Worm (Caenorhabditis elegans): ENCODE measurements around the gene F41B4.3.
"Not testable (repeated sequence)": the region's sequence is repeated elsewhere in the genome, so short reads cannot be mapped to it uniquely, and the experiment has no call there.

The F41B4.3 gene

ce11 chrX:6836065-6836527 is at the start of gene F41B4.3:
Gene F41B4.3, minus strand, starts transcription at chrX:6836115.
- no peak for TF ChIP-seq drap-1 (GFP tag; optimal IDR thresholded peaks at IDR 0.05)
- no peak for TF ChIP-seq sem-2 (GFP tag; optimal IDR thresholded peaks at IDR 0.05)
- no peak for TF ChIP-seq sptf-1 (tag; optimal IDR thresholded peaks at IDR 0.05)
- TF ChIP-seq nhr-12 (tag; optimal IDR thresholded peaks at IDR 0.05): no peak
- no peak for TF ChIP-seq cnd-1 (tag; optimal IDR thresholded peaks at IDR 0.05)
- TF ChIP-seq nhr-2 (tag; optimal IDR thresholded peaks at IDR 0.05): no peak
- TF ChIP-seq ceh-43 (GFP tag; optimal IDR thresholded peaks at IDR 0.05): no peak
- TF ChIP-seq mep-1 (tag; optimal IDR thresholded peaks at IDR 0.05): no peak
- TF ChIP-seq nhr-28 (tag; optimal IDR thresholded peaks at IDR 0.05): no peak
- TF ChIP-seq unc-62 (GFP tag; optimal IDR thresholded peaks at IDR 0.05): no peak
- TF ChIP-seq ceh-83 (GFP tag; optimal IDR thresholded peaks at IDR 0.05): no peak
- no peak for TF ChIP-seq blmp-1 (tag; optimal IDR thresholded peaks at IDR 0.05)
- no peak for TF ChIP-seq tbx-8 (GFP tag; optimal IDR thresholded peaks at IDR 0.05)
- no peak for TF ChIP-seq snpc-4 (tag; optimal IDR thresholded peaks at IDR 0.05)
- no peak for TF ChIP-seq zip-8 (tag; optimal IDR thresholded peaks at IDR 0.05)
- TF ChIP-seq ztf-11 (tag; optimal IDR thresholded peaks at IDR 0.05): no peak
- TF ChIP-seq mab-5 (tag; optimal IDR thresholded peaks at IDR 0.05): no peak
- no peak for TF ChIP-seq nhr-76 (tag; optimal IDR thresholded peaks at IDR 0.05)
- no peak for TF ChIP-seq elt-1 (tag; optimal IDR thresholded peaks at IDR 0.05; ENCODE audit: borderline replicate concordance, insufficient read depth)

ce11 chrX:6885227-6885853 is 49.4 kb upstream of the F41B4.3 start, which contains the start of gene F41C6.7:
Gene F41C6.7, minus strand, starts transcription at chrX:6885277.
- no peak for TF ChIP-seq lin-32 (GFP tag; optimal IDR thresholded peaks at IDR 0.05)
- no peak for TF ChIP-seq elt-3 (tag; optimal IDR thresholded peaks at IDR 0.05)
- TF ChIP-seq mls-2 (tag; optimal IDR thresholded peaks at IDR 0.05): no peak
- TF ChIP-seq cnd-1 (tag; optimal IDR thresholded peaks at IDR 0.05): no peak
- no peak for TF ChIP-seq nhr-2 (tag; optimal IDR thresholded peaks at IDR 0.05)
- no peak for TF ChIP-seq unc-120 (tag; optimal IDR thresholded peaks at IDR 0.05; ENCODE audit: poor library complexity, severe bottlenecking)
- no peak for TF ChIP-seq lin-13 (tag; optimal IDR thresholded peaks at IDR 0.05)
- TF ChIP-seq mep-1 (tag; optimal IDR thresholded peaks at IDR 0.05): no peak
- TF ChIP-seq pha-4 (tag; optimal IDR thresholded peaks at IDR 0.05): no peak
- TF ChIP-seq bed-3 (GFP tag; optimal IDR thresholded peaks at IDR 0.05): no peak
- no peak for TF ChIP-seq mab-5 (tag; optimal IDR thresholded peaks at IDR 0.05)

DNA sequence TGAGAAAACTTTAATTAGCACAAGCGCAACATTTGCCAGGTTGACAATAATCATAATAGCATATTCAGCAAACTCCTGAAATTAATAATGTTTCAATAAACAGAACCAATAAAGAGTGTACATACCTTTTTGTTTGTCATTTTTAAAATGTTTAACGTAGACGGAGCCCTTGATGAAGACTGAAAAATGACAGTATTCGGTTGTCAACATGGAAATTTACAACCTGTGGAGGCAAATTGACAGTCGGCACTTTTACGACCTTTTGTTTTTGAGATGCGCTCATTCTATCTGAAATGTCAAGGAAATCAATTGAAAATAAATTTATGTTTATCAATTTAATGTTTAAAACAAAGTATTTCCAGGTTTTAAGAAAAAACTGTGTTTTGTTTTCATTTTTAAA is 48.5 kb upstream of the F41B4.3 start:
- TF ChIP-seq ceh-39 (tag; optimal IDR thresholded peaks at IDR 0.05): no peak
- TF ChIP-seq elt-1 (tag; optimal IDR thresholded peaks at IDR 0.05; ENCODE audit: borderline replicate concordance, insufficient read depth): no peak

ce11 chrX:6881795-6882194 is 45.9 kb upstream of the F41B4.3 start, which contains the start of gene F41C6.6:
Gene F41C6.6, minus strand, starts transcription at chrX:6881895.
- not testable (repeated sequence) for TF ChIP-seq M03D4.4 (tag; optimal IDR thresholded peaks at IDR 0.05); unc-62 (GFP tag; optimal IDR thresholded peaks at IDR 0.05); sem-2 (GFP tag; optimal IDR thresholded peaks at IDR 0.05)

DNA sequence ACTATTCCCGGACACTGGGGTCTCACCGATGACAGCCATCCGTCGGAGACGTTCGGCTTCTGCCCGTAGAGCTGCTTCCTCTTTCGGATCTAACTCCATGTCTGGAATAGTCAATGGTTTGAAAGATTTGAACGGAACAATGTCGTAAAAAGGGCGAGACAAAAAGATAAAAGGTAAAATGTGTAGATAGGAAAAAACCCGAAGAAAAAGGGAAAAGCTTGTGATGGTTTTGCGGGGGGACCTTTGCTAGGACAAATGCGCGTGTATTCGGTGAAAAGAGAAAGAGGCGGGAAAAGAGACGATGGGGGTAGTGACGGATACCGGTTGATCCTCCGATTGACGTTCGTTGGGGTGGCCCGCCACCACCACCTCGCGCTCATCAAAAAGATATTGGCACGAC is 41.5 kb upstream of the F41B4.3 start, which contains the start of gene col-173:
Gene col-173 (minus strand): TSS at position 101 of the 400 bp plus-strand sequence.
- TF ChIP-seq lsy-2 (tag; optimal IDR thresholded peaks at IDR 0.05): no peak
- no peak for TF ChIP-seq nhr-28 (tag; optimal IDR thresholded peaks at IDR 0.05)
- no peak for TF ChIP-seq nhr-12 (tag; optimal IDR thresholded peaks at IDR 0.05)
- no peak for TF ChIP-seq pha-4 (tag; optimal IDR thresholded peaks at IDR 0.05)
- no peak for TF ChIP-seq bed-3 (GFP tag; optimal IDR thresholded peaks at IDR 0.05)
- TF ChIP-seq ceh-83 (GFP tag; optimal IDR thresholded peaks at IDR 0.05): no peak
- no peak for TF ChIP-seq ham-2 (GFP tag; optimal IDR thresholded peaks at IDR 0.05)
- TF ChIP-seq lin-13 (tag; optimal IDR thresholded peaks at IDR 0.05): no peak
- no peak for TF ChIP-seq nhr-237 (tag; optimal IDR thresholded peaks at IDR 0.05)
- TF ChIP-seq snpc-4 (tag; optimal IDR thresholded peaks at IDR 0.05): no peak

Data from whole organism, mixed stage, embryonic.